Fruit fly (Drosophila melanogaster) whole organism, embryonic: ENCODE measurements around the gene CG14230.
A peak's percentile ranks its signal among the peaks of the same experiment; 100 is the strongest.

Experiments used
- CG10321 ChIP-seq: fragments of 200-800 bp; sonication (Bioruptor generic); IDR thresholded peaks from 2 replicates; pipeline ENCODE4 v1.3.6; 2022; ENCODE audit warnings: missing biosample characterization, missing genetic modification characterization
- CG10366 ChIP-seq: fragments of 200-800 bp; sonication (Bioruptor generic); IDR thresholded peaks from 2 replicates; pipeline ENCODE4 v1.3.6; 2022; ENCODE audit warnings: missing biosample characterization, missing genetic modification characterization
- CG10959 ChIP-seq: fragments of 200-800 bp; sonication (Bioruptor generic); IDR thresholded peaks from 2 replicates; pipeline ENCODE4 v1.3.6; 2022; ENCODE audit warnings: missing biosample characterization, missing genetic modification characterization
- CG11398 ChIP-seq: fragments of 200-800 bp; sonication (Bioruptor generic); optimal IDR thresholded peaks from 2 replicates; lab custom pipeline; 2016; ENCODE audit warnings: missing biosample characterization, missing genetic modification characterization
- CG13287 ChIP-seq: fragments of 200-800 bp; sonication (Bioruptor generic); IDR thresholded peaks from 2 replicates; pipeline ENCODE4 v1.3.6; 2022; ENCODE audit warnings: missing biosample characterization, missing genetic modification characterization; ENCODE audit not compliant: partially characterized antibody
- CG15696 ChIP-seq: fragments of 200-800 bp; sonication (Bioruptor generic); optimal IDR thresholded peaks from 2 replicates; lab custom pipeline; 2019; ENCODE audit warnings: missing biosample characterization, mild to moderate bottlenecking, missing genetic modification characterization, moderate library complexity
- CG17361 ChIP-seq: fragments of 200-800 bp; sonication (Bioruptor generic); IDR thresholded peaks from 3 replicates; pipeline ENCODE4 v1.3.6; 2022; ENCODE audit warnings: missing biosample characterization, missing genetic modification characterization
- CG17385 ChIP-seq: fragments of 200-800 bp; sonication (Bioruptor generic); optimal IDR thresholded peaks from 3 replicates; lab custom pipeline; 2018; ENCODE audit warnings: missing biosample characterization, mild to moderate bottlenecking, missing genetic modification characterization
- CG17568 ChIP-seq: fragments of 200-800 bp; sonication (Bioruptor generic); optimal IDR thresholded peaks from 2 replicates; lab custom pipeline; 2018; ENCODE audit warnings: missing biosample characterization, mild to moderate bottlenecking, missing genetic modification characterization, moderate library complexity
- CG30020 ChIP-seq: fragments of 200-800 bp; optimal IDR thresholded peaks from 2 replicates; lab custom pipeline; 2019; ENCODE audit warnings: missing biosample characterization, mild to moderate bottlenecking, missing genetic modification characterization, moderate library complexity
- CG31224 ChIP-seq: fragments of 200-800 bp; sonication (Bioruptor generic); IDR thresholded peaks from 2 replicates; pipeline ENCODE4 v1.3.6; 2022; ENCODE audit warnings: missing biosample characterization, missing genetic modification characterization
- CG34376 ChIP-seq: fragments of 200-800 bp; sonication (Bioruptor generic); optimal IDR thresholded peaks from 2 replicates; lab custom pipeline; 2018; ENCODE audit warnings: missing biosample characterization, mild to moderate bottlenecking, missing genetic modification characterization
- CG5245 ChIP-seq: fragments of 200-800 bp; sonication (Bioruptor generic); optimal IDR thresholded peaks from 3 replicates; lab custom pipeline; 2016; ENCODE audit warnings: missing biosample characterization, missing genetic modification characterization
- CG5953 ChIP-seq: fragments of 200-800 bp; sonication (Bioruptor generic); IDR thresholded peaks from 2 replicates; pipeline ENCODE4 v1.3.6; 2022; ENCODE audit warnings: missing biosample characterization, missing genetic modification characterization
- CG7987 ChIP-seq: fragments of 200-800 bp; sonication (Bioruptor generic); optimal IDR thresholded peaks from 2 replicates; lab custom pipeline; 2018; ENCODE audit warnings: missing biosample characterization, mild to moderate bottlenecking, missing genetic modification characterization, moderate library complexity
- CkIIα-i1 ChIP-seq: fragments of 200-800 bp; sonication (Bioruptor generic); IDR thresholded peaks from 2 replicates; pipeline ENCODE4 v1.3.6; 2022; ENCODE audit warnings: missing biosample characterization, missing genetic modification characterization
- D19A ChIP-seq: fragments of 200-800 bp; optimal IDR thresholded peaks from 3 replicates; lab custom pipeline; 2019; ENCODE audit warnings: missing biosample characterization, mild to moderate bottlenecking, missing genetic modification characterization, moderate library complexity
- Doc2 ChIP-seq: fragments of 200-800 bp; sonication (Bioruptor generic); IDR thresholded peaks from 2 replicates; pipeline ENCODE4 v1.3.6; 2022; ENCODE audit warnings: missing biosample characterization, missing genetic modification characterization
- Fer1 ChIP-seq: fragments of 200-800 bp; sonication (Bioruptor generic); optimal IDR thresholded peaks from 2 replicates; lab custom pipeline; 2017; ENCODE audit warnings: missing biosample characterization, mild to moderate bottlenecking, missing genetic modification characterization
- H15 ChIP-seq: fragments of 200-800 bp; sonication (Bioruptor generic); IDR thresholded peaks from 3 replicates; pipeline ENCODE4 v1.3.6; 2022; ENCODE audit warnings: missing biosample characterization, missing genetic modification characterization
- Lhr ChIP-seq: fragments of 200-800 bp; sonication (Bioruptor generic); optimal IDR thresholded peaks from 3 replicates; lab custom pipeline; 2017; ENCODE audit warnings: mild to moderate bottlenecking, missing biosample characterization, missing genetic modification reagents, missing genetic modification characterization
- MESR4 ChIP-seq: fragments of 200-800 bp; sonication (Bioruptor generic); optimal IDR thresholded peaks from 2 replicates; lab custom pipeline; 2018; ENCODE audit warnings: missing biosample characterization, mild to moderate bottlenecking, missing genetic modification characterization, moderate library complexity
- Med ChIP-seq: fragments of 200-800 bp; sonication (Bioruptor generic); peaks from one replicate; lab custom pipeline; 2016; ENCODE audit warnings: missing biosample characterization, missing genetic modification characterization, mild to moderate bottlenecking, inconsistent platforms, moderate library complexity
- Xbp1 ChIP-seq: fragments of 200-800 bp; sonication (Bioruptor generic); optimal IDR thresholded peaks from 3 replicates; lab custom pipeline; 2016; ENCODE audit warnings: missing biosample characterization, mild to moderate bottlenecking, missing genetic modification characterization
- abd-A ChIP-seq: fragments of 200-800 bp; sonication (Bioruptor generic); optimal IDR thresholded peaks from 3 replicates; lab custom pipeline; 2019; ENCODE audit warnings: missing biosample characterization, mild to moderate bottlenecking, missing genetic modification characterization, moderate library complexity
- bsh ChIP-seq, 2 experiments: fragments of 200-800 bp; sonication (Bioruptor generic); optimal IDR thresholded peaks; 2 replicates each; lab custom pipeline; 2017 to 2018; ENCODE audit warnings: mild to moderate bottlenecking in 2 of 2, missing biosample characterization in 2 of 2, missing genetic modification characterization in 2 of 2, moderate library complexity in 1 of 2
- chn ChIP-seq: fragments of 200-800 bp; sonication (Bioruptor generic); optimal IDR thresholded peaks from 2 replicates; lab custom pipeline; 2016; ENCODE audit warnings: missing biosample characterization, missing genetic modification characterization
- emc ChIP-seq: fragments of 200-800 bp; sonication (Bioruptor generic); optimal IDR thresholded peaks from 2 replicates; lab custom pipeline; 2016; ENCODE audit warnings: missing biosample characterization, missing genetic modification characterization
- ems ChIP-seq: fragments of 200-800 bp; sonication (Bioruptor generic); optimal IDR thresholded peaks from 3 replicates; lab custom pipeline; 2016; ENCODE audit warnings: missing biosample characterization, missing genetic modification characterization
- ewg ChIP-seq: fragments of 200-800 bp; sonication (Bioruptor generic); optimal IDR thresholded peaks from 3 replicates; lab custom pipeline; 2017; ENCODE audit warnings: mild to moderate bottlenecking, missing biosample characterization, missing genetic modification reagents, missing genetic modification characterization
- ftz-f1 ChIP-seq: fragments of 200-800 bp; sonication (Bioruptor generic); optimal IDR thresholded peaks from 2 replicates; lab custom pipeline; 2016; ENCODE audit warnings: missing biosample characterization, missing genetic modification characterization
- gcm ChIP-seq: fragments of 200-800 bp; sonication (Bioruptor generic); optimal IDR thresholded peaks from 2 replicates; lab custom pipeline; 2019; ENCODE audit warnings: missing biosample characterization, mild to moderate bottlenecking, missing genetic modification characterization, moderate library complexity
- gcm2 ChIP-seq: fragments of 200-800 bp; sonication (Bioruptor generic); optimal IDR thresholded peaks from 2 replicates; lab custom pipeline; 2016; ENCODE audit warnings: missing biosample characterization, missing genetic modification characterization
- lilli ChIP-seq: fragments of 200-800 bp; sonication (Bioruptor generic); optimal IDR thresholded peaks from 3 replicates; lab custom pipeline; 2016; ENCODE audit warnings: missing biosample characterization, missing genetic modification characterization
- mam ChIP-seq: fragments of 200-800 bp; sonication (Bioruptor generic); optimal IDR thresholded peaks from 3 replicates; lab custom pipeline; 2016; ENCODE audit warnings: missing biosample characterization, missing genetic modification characterization
- nerfin-1 ChIP-seq: fragments of 200-800 bp; sonication (Bioruptor generic); optimal IDR thresholded peaks from 3 replicates; lab custom pipeline; 2019; ENCODE audit warnings: missing biosample characterization, mild to moderate bottlenecking, missing genetic modification characterization, moderate library complexity
- nmo ChIP-seq: fragments of 200-800 bp; sonication (Bioruptor generic); optimal IDR thresholded peaks from 2 replicates; lab custom pipeline; 2018; ENCODE audit warnings: missing biosample characterization, mild to moderate bottlenecking, missing genetic modification characterization, moderate library complexity
- odd ChIP-seq: fragments of 200-800 bp; sonication (Bioruptor generic); optimal IDR thresholded peaks from 2 replicates; lab custom pipeline; 2017; ENCODE audit warnings: missing biosample characterization, mild to moderate bottlenecking, missing genetic modification characterization
- ro ChIP-seq: fragments of 200-800 bp; sonication (Bioruptor generic); IDR thresholded peaks from 2 replicates; pipeline ENCODE4 v1.3.6; 2022; ENCODE audit warnings: missing biosample characterization, missing genetic modification characterization
- sob ChIP-seq: fragments of 200-800 bp; sonication (Bioruptor generic); IDR thresholded peaks from 2 replicates; pipeline ENCODE4 v1.3.6; 2022; ENCODE audit warnings: missing biosample characterization, missing genetic modification characterization
- sug ChIP-seq: fragments of 200-800 bp; optimal IDR thresholded peaks from 2 replicates; lab custom pipeline; 2019; ENCODE audit warnings: missing biosample characterization, mild to moderate bottlenecking, missing genetic modification characterization, moderate library complexity
- z ChIP-seq: fragments of 200-800 bp; sonication (Bioruptor generic); IDR thresholded peaks from 3 replicates; pipeline ENCODE4 v1.3.6; 2022; ENCODE audit warnings: missing biosample characterization, missing genetic modification characterization

CG14230 gene

DNA sequence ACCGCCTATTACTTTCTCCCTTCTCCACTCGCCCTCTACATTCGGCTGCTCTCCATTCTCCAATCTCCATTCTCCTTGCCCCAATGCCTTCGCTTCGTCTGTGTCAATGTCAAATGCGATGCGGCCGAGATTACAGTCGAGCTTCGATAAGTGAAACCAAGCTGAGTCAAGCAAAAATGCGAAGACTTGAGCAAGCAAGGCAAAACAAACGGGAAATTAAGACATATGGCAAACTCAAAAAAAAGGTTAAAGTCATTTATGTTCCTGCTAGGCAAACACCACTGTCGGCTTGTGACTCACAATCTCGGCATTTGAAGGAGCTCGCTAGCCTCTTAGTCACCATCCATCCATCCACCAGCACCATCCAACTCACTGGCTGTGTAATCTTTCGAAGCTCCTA, 35.6 kb upstream of the CG14230 start (continued):
- TF ChIP-seq CG15696 (peak; percentile 97), CG31224 (peak; percentile 79), CG7987 (GFP tag; lab: Kevin White, UChicago) (peak; percentile 86), emc (GFP tag; lab: Kevin White, UChicago) (peak; percentile 78), sob (GFP tag; lab: Robert Waterston, UW) (peak; percentile 95), lilli (GFP tag; lab: Kevin White, UChicago) (peak; percentile 99), Fer1 (peak; percentile 91), Xbp1 (peak; percentile 98), odd (GFP tag; lab: Kevin White, UChicago) (peak; percentile 91), CG10959 (GFP tag; lab: Robert Waterston, UW) (peak; percentile 97), D19A (tag; lab: Kevin White, UChicago) (peak; percentile 84), CkIIα-i1 (GFP tag; lab: Robert Waterston, UW) (peak; percentile 32; the same call in 1 of the 2 replicates), CG17568 (no peak), gcm2 (GFP tag; lab: Kevin White, UChicago) (peak; percentile 88), CG10366 (GFP tag; lab: Robert Waterston, UW) (peak; percentile 97), ewg (GFP tag; lab: Kevin White, UChicago) (peak; percentile 92), ems (GFP tag; lab: Kevin White, UChicago) (peak; percentile 97), Doc2 (GFP tag; lab: Robert Waterston, UW) (peak; percentile 56; the same call in 1 of the 2 replicates), CG17385 (GFP tag; lab: Kevin White, UChicago) (peak; percentile 94), CG5245 (GFP tag; lab: Kevin White, UChicago) (peak; percentile 96), chn (peak; percentile 98), ro (peak; percentile 86), bsh (GFP tag; optimal IDR thresholded peaks at IDR 0.05; lab: Kevin White, UChicago) (peak; percentile 97 to 98), mam (GFP tag; lab: Kevin White, UChicago) (peak; percentile 99), CG11398 (peak; percentile 97), abd-A (tag; lab: Kevin White, UChicago) (no peak), sug (tag; lab: Kevin White, UChicago) (peak; percentile 94), MESR4 (GFP tag; lab: Kevin White, UChicago) (peak; percentile 54), H15 (GFP tag; lab: Robert Waterston, UW) (peak; percentile 90), nmo (GFP tag; lab: Kevin White, UChicago) (peak; percentile 97), ftz-f1 (GFP tag; lab: Kevin White, UChicago) (peak; percentile 84), CG17361 (GFP tag; lab: Robert Waterston, UW) (peak; percentile 92), CG10321 (GFP tag; lab: Robert Waterston, UW) (peak; percentile 78), CG5953 (GFP tag; lab: Robert Waterston, UW) (peak; percentile 96), CG30020 (tag; lab: Kevin White, UChicago) (peak; percentile 81), nerfin-1 (tag; lab: Kevin White, UChicago) (peak; percentile 87), CG13287 (GFP tag; lab: Robert Waterston, UW) (no peak), Lhr (GFP tag; lab: Kevin White, UChicago) (peak; percentile 90)
- TF ChIP-seq, all 482 proteins: peak for 428

DNA sequence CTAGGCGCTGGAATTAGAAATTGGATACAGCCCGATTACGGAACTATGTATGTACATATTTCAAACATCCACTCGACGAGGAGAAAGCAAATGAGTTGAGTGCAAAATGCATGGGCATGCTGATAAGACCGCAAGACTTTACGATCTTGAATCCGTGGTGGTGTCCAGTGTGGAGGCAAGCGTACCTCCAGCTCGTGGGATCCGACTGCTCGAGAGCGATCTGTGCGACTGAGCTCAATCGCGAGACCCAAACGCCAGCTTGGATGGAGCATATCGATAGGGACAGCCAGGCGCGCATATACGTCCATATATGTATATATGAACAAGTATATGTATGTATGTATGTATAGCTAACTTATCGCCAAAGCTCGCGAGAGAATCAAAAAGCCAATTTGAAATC, 28.3 kb upstream of the CG14230 start, which contains the start of gene et:
et (minus strand) TSS at position 230 of the 400 bp plus-strand sequence.
- TF ChIP-seq gcm (GFP tag; lab: Kevin White, UChicago) (no peak), Med (peak; percentile 26), z (GFP tag; lab: Robert Waterston, UW) (peak; percentile 58; the same call in 1 of the 3 replicates), CG34376 (GFP tag; lab: Kevin White, UChicago) (peak; percentile 1)
- TF ChIP-seq, all 482 proteins: peak for 3
